Worm (Caenorhabditis elegans): ENCODE data around the gene dnc-2.
A peak's percentile ranks its signal among the peaks of the same experiment; 100 is the strongest.

dnc-2 gene

DNA sequence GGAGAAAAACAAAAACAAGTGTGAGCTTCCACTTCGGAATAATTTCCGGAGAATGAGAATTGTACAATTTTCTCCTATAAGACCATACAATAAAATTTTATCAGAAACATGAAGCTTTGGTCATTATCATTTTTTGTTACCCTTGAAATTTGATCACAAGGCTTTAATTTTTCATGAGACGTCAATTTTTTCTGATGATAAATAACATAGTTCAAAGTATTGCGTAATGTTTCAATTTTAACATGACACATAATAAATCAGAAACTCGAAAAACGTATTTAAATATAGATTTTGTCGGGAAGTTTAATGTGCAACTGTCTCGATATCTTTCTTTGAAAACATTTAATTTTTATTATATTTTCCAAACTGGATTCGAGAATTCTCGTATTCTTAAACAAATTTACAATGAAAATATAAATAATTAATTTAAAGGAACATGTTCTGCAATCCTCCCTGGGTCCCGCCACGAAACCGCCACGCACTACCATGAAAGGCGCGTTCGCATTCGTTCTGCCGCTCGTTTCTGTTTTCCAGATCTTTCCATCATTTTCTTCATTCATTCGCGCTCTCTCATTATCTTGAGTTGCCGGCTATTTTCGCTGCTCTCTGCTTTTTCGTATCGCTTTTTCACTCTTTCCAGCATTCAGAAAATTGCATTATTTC, 13.4 kb upstream of the dnc-2 start (continued):
- peak; percentile 26 for TF ChIP-seq snpc-1.3 (tag; optimal IDR thresholded peaks at IDR 0.05; ENCODE audit: insufficient read depth)
- no peak for TF ChIP-seq ztf-26 (tag; optimal IDR thresholded peaks at IDR 0.05)
- no peak for TF ChIP-seq snpc-1.1 (tag; optimal IDR thresholded peaks at IDR 0.05; ENCODE audit: insufficient read depth)
- no peak for TF ChIP-seq ceh-100 (GFP tag; IDR thresholded peaks at IDR 0.05)
- TF ChIP-seq F52B5.7 (tag; optimal IDR thresholded peaks at IDR 0.05), result no peak
- no peak for TF ChIP-seq sea-2 (GFP tag; IDR thresholded peaks at IDR 0.05)
- TF ChIP-seq F55B11.4 (tag; optimal IDR thresholded peaks at IDR 0.05; ENCODE audit: borderline replicate concordance, insufficient read depth), result no peak
- peak; percentile 35; the same call in 1 of the 2 replicates for TF ChIP-seq egrh-3 (GFP tag; IDR thresholded peaks at IDR 0.05)
- TF ChIP-seq lag-1 (GFP tag; IDR thresholded peaks at IDR 0.05), result no peak
- TF ChIP-seq aptf-2 (GFP tag; conservative IDR thresholded peaks at IDR 0.05), result no peak
- TF ChIP-seq mes-4 (tag; optimal IDR thresholded peaks at IDR 0.05), result no peak
- peak; percentile 75 for TF ChIP-seq dpl-1 (GFP tag; optimal IDR thresholded peaks at IDR 0.05)
- TF ChIP-seq madf-10 (tag; optimal IDR thresholded peaks at IDR 0.05), result no peak
- TF ChIP-seq ztf-18 (tag; optimal IDR thresholded peaks at IDR 0.05), result no peak
- TF ChIP-seq dox-1 (GFP tag; IDR thresholded peaks at IDR 0.05), result peak; percentile 77
- no peak for TF ChIP-seq F57A8.1 (GFP tag; optimal IDR thresholded peaks at IDR 0.05)
- TF ChIP-seq ama-1 (optimal IDR thresholded peaks at IDR 0.05), result no peak
- no peak for TF ChIP-seq ama-1 (GFP tag; optimal IDR thresholded peaks at IDR 0.05)
- peak; percentile 88 for TF ChIP-seq D2030.7 (GFP tag; IDR thresholded peaks at IDR 0.05)
- peak; percentile 71 for TF ChIP-seq Y67H2A.10 (GFP tag; conservative IDR thresholded peaks at IDR 0.05)
- TF ChIP-seq rec-8 (tag; optimal IDR thresholded peaks at IDR 0.05), result no peak
- no peak for TF ChIP-seq ztf-6 (GFP tag; IDR thresholded peaks at IDR 0.05)
- no peak for TF ChIP-seq lsy-27 (tag; optimal IDR thresholded peaks at IDR 0.05; ENCODE audit: borderline replicate concordance, insufficient read depth)
- TF ChIP-seq ztf-22 (GFP tag; optimal IDR thresholded peaks at IDR 0.05), result no peak
- peak; percentile 60 for TF ChIP-seq ekl-4 (GFP tag; IDR thresholded peaks at IDR 0.05)
- no peak for TF ChIP-seq hlh-26 (GFP tag; conservative IDR thresholded peaks at IDR 0.05)
- TF ChIP-seq C17E4.6 (GFP tag; IDR thresholded peaks at IDR 0.05), result 0 out of 2 replicates have a peak, but pooled peaks have one; percentile 29
- no peak for TF ChIP-seq aptf-3 (GFP tag; IDR thresholded peaks at IDR 0.05)
- TF ChIP-seq efl-1 (GFP tag; optimal IDR thresholded peaks at IDR 0.05), result peak; percentile 93
- peak; percentile 46 for TF ChIP-seq nhr-80 (tag; optimal IDR thresholded peaks at IDR 0.05)
- TF ChIP-seq attf-3 (GFP tag; conservative IDR thresholded peaks at IDR 0.05), result no peak

DNA sequence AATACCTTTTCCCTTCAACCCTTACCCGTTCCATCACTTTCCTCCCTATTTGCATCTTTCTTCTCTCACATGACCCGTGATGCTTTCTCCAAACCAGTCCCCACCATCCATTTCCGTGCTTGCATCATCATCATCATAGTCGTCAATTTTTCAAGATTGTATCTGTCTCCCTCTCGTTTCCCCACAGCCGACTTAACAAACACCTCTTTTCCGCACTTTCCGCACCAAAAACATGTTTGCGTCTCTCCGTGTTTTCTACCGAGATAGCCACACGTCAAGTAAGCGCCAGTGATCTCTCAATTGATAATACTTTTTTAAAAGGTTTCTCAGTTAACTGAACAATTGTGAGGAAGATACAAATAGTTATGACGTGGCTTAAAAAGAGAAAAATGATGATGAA, 12.5 kb upstream of the dnc-2 start:
- TF ChIP-seq madf-10 (tag; optimal IDR thresholded peaks at IDR 0.05), result peak; percentile 2
- TF ChIP-seq F22D6.2 (tag; optimal IDR thresholded peaks at IDR 0.05), result no peak
- peak in 1 of 3 experiments; percentile 29 for TF ChIP-seq lin-35 (GFP tag; optimal IDR thresholded peaks at IDR 0.05)
- TF ChIP-seq tlf-1 (GFP tag; optimal IDR thresholded peaks at IDR 0.05), result no peak
- no peak for TF ChIP-seq F52B5.7 (tag; optimal IDR thresholded peaks at IDR 0.05)
- no peak for TF ChIP-seq lsy-27 (tag; optimal IDR thresholded peaks at IDR 0.05; ENCODE audit: borderline replicate concordance, insufficient read depth)
- peak; percentile 29 for TF ChIP-seq chd-7 (tag; optimal IDR thresholded peaks at IDR 0.05)
- TF ChIP-seq F23B12.7 (tag; optimal IDR thresholded peaks at IDR 0.05; ENCODE audit: insufficient read depth), result no peak
- no peak for TF ChIP-seq ceh-40 (GFP tag; IDR thresholded peaks at IDR 0.05)
- TF ChIP-seq C06A6.2 (GFP tag; conservative IDR thresholded peaks at IDR 0.05), result peak; percentile 46; the same call in 1 of the 2 replicates
- TF ChIP-seq bed-1 (GFP tag; IDR thresholded peaks at IDR 0.05), result no peak
- no peak for TF ChIP-seq F55B11.4 (tag; optimal IDR thresholded peaks at IDR 0.05; ENCODE audit: borderline replicate concordance, insufficient read depth)
- TF ChIP-seq somi-1 (GFP tag; optimal IDR thresholded peaks at IDR 0.05), result no peak
- TF ChIP-seq ztf-22 (GFP tag; optimal IDR thresholded peaks at IDR 0.05), result no peak
- no peak for TF ChIP-seq ztf-28 (GFP tag; IDR thresholded peaks at IDR 0.05)
- peak; percentile 39 for TF ChIP-seq ztf-26 (tag; optimal IDR thresholded peaks at IDR 0.05)
- no peak for TF ChIP-seq cebp-1 (GFP tag; IDR thresholded peaks at IDR 0.05)
- peak; percentile 72 for TF ChIP-seq cebp-1 (tag; optimal IDR thresholded peaks at IDR 0.05)
- TF ChIP-seq ceh-27 (GFP tag; optimal IDR thresholded peaks at IDR 0.05), result peak; percentile 17
- TF ChIP-seq nfya-1 (tag; optimal IDR thresholded peaks at IDR 0.05; ENCODE audit: borderline replicate concordance, insufficient read depth), result no peak
- TF ChIP-seq nhr-80 (tag; optimal IDR thresholded peaks at IDR 0.05), result peak; percentile 66
- TF ChIP-seq hmg-1.2 (GFP tag; IDR thresholded peaks at IDR 0.05), result no peak
- TF ChIP-seq T26A5.8 (tag; optimal IDR thresholded peaks at IDR 0.05), result no peak

Data from whole organism, young adult.